Fruit fly (Drosophila melanogaster) whole organism, wandering third instar larva: ENCODE data around the gene CG3587.

Experiments
- Abd-B ChIP-seq: fragments of >200 bp; optimal IDR thresholded peaks from 2 replicates; lab custom pipeline; 2017; ENCODE audit warnings: missing biosample characterization, missing genetic modification characterization
- CG32264 ChIP-seq: fragments of 200-800 bp; sonication (Bioruptor generic); optimal IDR thresholded peaks from 2 replicates; lab custom pipeline; 2016; ENCODE audit warnings: missing biosample characterization, missing genetic modification characterization
- CG9705 ChIP-seq: fragments of 200-800 bp; sonication (Bioruptor generic); optimal IDR thresholded peaks from 2 replicates; lab custom pipeline; 2018; ENCODE audit warnings: missing biosample characterization, mild to moderate bottlenecking, missing genetic modification characterization
- CrebA ChIP-seq: fragments of 200-800 bp; sonication (Bioruptor generic); optimal IDR thresholded peaks from 2 replicates; lab custom pipeline; 2016; ENCODE audit warnings: missing biosample characterization, mild to moderate bottlenecking, missing genetic modification characterization, borderline replicate concordance
- Dfd ChIP-seq: fragments of >200 bp; optimal IDR thresholded peaks from 2 replicates; lab custom pipeline; 2017; ENCODE audit warnings: missing biosample characterization, missing genetic modification characterization
- Dif ChIP-seq: fragments of 200-275, 200-300 bp; sonication (Bioruptor generic); optimal IDR thresholded peaks from 2 replicates; lab custom pipeline; 2018; ENCODE audit warnings: missing biosample characterization, missing genetic modification characterization; ENCODE audit not compliant: partially characterized antibody
- GATAd ChIP-seq: sonication (Bioruptor generic); optimal IDR thresholded peaks from 2 replicates; lab custom pipeline; 2016; ENCODE audit warnings: missing biosample characterization, missing genetic modification characterization
- HLH106 ChIP-seq: fragments of 200-800 bp; optimal IDR thresholded peaks from 3 replicates; lab custom pipeline; 2019; ENCODE audit warnings: missing biosample characterization, mild to moderate bottlenecking, missing genetic modification characterization, moderate library complexity
- Hnf4 ChIP-seq: fragments of 200-800 bp; sonication (Bioruptor generic); optimal IDR thresholded peaks from 2 replicates; lab custom pipeline; 2016; ENCODE audit warnings: missing biosample characterization, mild to moderate bottlenecking, missing genetic modification characterization
- Hr78 ChIP-seq: fragments of >200 bp; optimal IDR thresholded peaks from 2 replicates; lab custom pipeline; 2017; ENCODE audit warnings: missing biosample characterization, missing genetic modification characterization
- Hr83 ChIP-seq: fragments of 200-300 bp; sonication (Bioruptor generic); optimal IDR thresholded peaks from 2 replicates; lab custom pipeline; 2016; ENCODE audit warnings: missing biosample characterization, mild to moderate bottlenecking, missing genetic modification characterization, moderate library complexity; ENCODE audit not compliant: poor library complexity, severe bottlenecking
- Jra ChIP-seq: sonication (Bioruptor generic); optimal IDR thresholded peaks from 2 replicates; lab custom pipeline; 2016; ENCODE audit warnings: missing biosample characterization, missing genetic modification characterization
- Mio ChIP-seq: sonication (Bioruptor generic); optimal IDR thresholded peaks from 2 replicates; lab custom pipeline; 2016; ENCODE audit warnings: missing biosample characterization, missing genetic modification characterization
- Myc ChIP-seq: fragments of >200 bp; optimal IDR thresholded peaks from 2 replicates; lab custom pipeline; 2017
- N ChIP-seq: fragments of >200 bp; optimal IDR thresholded peaks from 2 replicates; lab custom pipeline; 2018; ENCODE audit warnings: missing biosample characterization, missing external identifiers, missing genetic modification characterization
- OdsH ChIP-seq: fragments of 200-800 bp; sonication (Bioruptor generic); optimal IDR thresholded peaks from 2 replicates; lab custom pipeline; 2016; ENCODE audit warnings: missing biosample characterization, mild to moderate bottlenecking, missing genetic modification characterization
- Rel ChIP-seq, 2 experiments: fragments of 200-800 bp; sonication (Bioruptor generic) in 1 of 2; optimal IDR thresholded peaks; 2 replicates in 1 of 2; 3 replicates in 1 of 2; lab custom pipeline; 2016 to 2019; ENCODE audit warnings: mild to moderate bottlenecking in 2 of 2, missing biosample characterization in 2 of 2, missing genetic modification characterization in 2 of 2, moderate library complexity in 1 of 2
- Sp1 ChIP-seq: fragments of 200-800 bp; sonication (Bioruptor generic); optimal IDR thresholded peaks from 3 replicates; lab custom pipeline; 2019; ENCODE audit warnings: missing biosample characterization, mild to moderate bottlenecking, missing genetic modification characterization, moderate library complexity
- Vsx2 ChIP-seq: fragments of 200-300, 225-300 bp; sonication (Bioruptor generic); optimal IDR thresholded peaks from 2 replicates; lab custom pipeline; 2018; ENCODE audit warnings: missing biosample characterization, missing genetic modification characterization; ENCODE audit not compliant: partially characterized antibody
- br ChIP-seq: fragments of 200-800 bp; sonication (Bioruptor generic); optimal IDR thresholded peaks from 2 replicates; lab custom pipeline; 2016; ENCODE audit warnings: missing biosample characterization, missing genetic modification characterization
- brk ChIP-seq: fragments of 200-800 bp; sonication (Bioruptor generic); optimal IDR thresholded peaks from 2 replicates; lab custom pipeline; 2016; ENCODE audit warnings: missing biosample characterization, mild to moderate bottlenecking, missing genetic modification characterization
- dl ChIP-seq, 2 experiments: fragments of 175-275, 200-275 bp in 1 of 2; fragments of 200-275 bp in 1 of 2; sonication (Bioruptor generic); optimal IDR thresholded peaks; lab custom pipeline; 2018; ENCODE audit warnings: mild to moderate bottlenecking in 2 of 2, missing biosample characterization in 2 of 2, missing genetic modification characterization in 2 of 2, moderate library complexity in 2 of 2; ENCODE audit not compliant: partially characterized antibody in 2 of 2, insufficient read depth in 1 of 2
- dmrt93B ChIP-seq: fragments of 200-800 bp; sonication (Bioruptor generic); optimal IDR thresholded peaks from 2 replicates; lab custom pipeline; 2018; ENCODE audit warnings: missing biosample characterization, mild to moderate bottlenecking, missing genetic modification characterization
- dsf ChIP-seq: sonication (Bioruptor generic); optimal IDR thresholded peaks from 2 replicates; lab custom pipeline; 2016; ENCODE audit warnings: missing biosample characterization, missing genetic modification characterization, borderline replicate concordance
- ey ChIP-seq: fragments of 200-800 bp; sonication (Bioruptor generic); optimal IDR thresholded peaks from 2 replicates; lab custom pipeline; 2016; ENCODE audit warnings: missing biosample characterization, missing genetic modification characterization
- foxo ChIP-seq, 2 experiments: fragments of 200-800 bp; sonication (Bioruptor generic); optimal IDR thresholded peaks; 2 replicates in 1 of 2; 3 replicates in 1 of 2; lab custom pipeline; 2016 to 2017; ENCODE audit warnings: missing biosample characterization in 2 of 2, missing genetic modification characterization in 2 of 2
- fru ChIP-seq: fragments of 200-800 bp; sonication (Bioruptor generic); optimal IDR thresholded peaks from 3 replicates; lab custom pipeline; 2016; ENCODE audit warnings: missing biosample characterization, mild to moderate bottlenecking, missing genetic modification characterization
- h ChIP-seq: fragments of 200-800 bp; sonication (Bioruptor generic); optimal IDR thresholded peaks from 3 replicates; lab custom pipeline; 2016; ENCODE audit warnings: missing biosample characterization, mild to moderate bottlenecking, missing genetic modification characterization
- jim ChIP-seq: fragments of 175-275, 200-325 bp; sonication (Bioruptor generic); optimal IDR thresholded peaks from 2 replicates; lab custom pipeline; 2016; ENCODE audit warnings: missing biosample characterization, mild to moderate bottlenecking, missing genetic modification characterization
- lola ChIP-seq: fragments of >200 bp; optimal IDR thresholded peaks from 2 replicates; lab custom pipeline; 2017; ENCODE audit warnings: missing biosample characterization, missing genetic modification characterization
- pan ChIP-seq: fragments of >200 bp; optimal IDR thresholded peaks from 2 replicates; lab custom pipeline; 2017
- psq ChIP-seq: fragments of 200-800 bp; sonication (Bioruptor generic); optimal IDR thresholded peaks from 3 replicates; lab custom pipeline; 2017; ENCODE audit warnings: missing biosample characterization, mild to moderate bottlenecking, missing genetic modification characterization, moderate library complexity
- rgr ChIP-seq: fragments of 200-800 bp; sonication (Bioruptor generic); optimal IDR thresholded peaks from 3 replicates; lab custom pipeline; 2016; ENCODE audit warnings: missing biosample characterization, mild to moderate bottlenecking, missing genetic modification characterization
- sage ChIP-seq: fragments of 200-800 bp; sonication (Bioruptor generic); optimal IDR thresholded peaks from 2 replicates; lab custom pipeline; 2016; ENCODE audit warnings: missing biosample characterization, mild to moderate bottlenecking, missing genetic modification characterization
- sv ChIP-seq: fragments of 200-800 bp; sonication (Bioruptor generic); optimal IDR thresholded peaks from 3 replicates; lab custom pipeline; 2016; ENCODE audit warnings: missing biosample characterization, missing genetic modification characterization
- tai ChIP-seq: sonication (Bioruptor generic); optimal IDR thresholded peaks from 2 replicates; lab custom pipeline; 2016; ENCODE audit warnings: missing biosample characterization, missing genetic modification characterization
- usp ChIP-seq: fragments of >200 bp; optimal IDR thresholded peaks from 2 replicates; lab custom pipeline; 2017; ENCODE audit warnings: missing biosample characterization, missing genetic modification characterization
- woc ChIP-seq: sonication (Bioruptor generic); optimal IDR thresholded peaks from 2 replicates; lab custom pipeline; 2016; ENCODE audit warnings: missing biosample characterization, mild to moderate bottlenecking, missing genetic modification characterization

CG3587 gene

DNA sequence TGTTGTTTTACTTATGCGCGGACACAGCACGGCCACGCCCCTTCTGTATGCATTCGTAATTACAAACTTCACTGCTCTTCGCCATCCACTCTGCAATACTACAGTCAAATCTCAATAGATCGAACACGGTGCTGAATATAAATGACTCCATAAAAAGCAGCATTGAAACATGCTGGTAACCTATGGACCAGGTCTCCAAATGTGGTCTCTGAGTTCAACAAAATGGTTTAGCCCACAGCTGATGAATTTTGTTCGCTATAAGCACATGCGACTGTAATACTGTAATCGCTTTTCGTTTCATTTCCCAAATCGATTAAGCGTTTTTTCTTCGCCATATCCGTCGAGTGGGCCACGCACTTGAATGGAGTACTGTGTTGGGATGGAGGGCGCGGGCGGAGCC lies 42.7 kb upstream of the CG3587 start:
- TF ChIP-seq ey (GFP tag; lab: Kevin White, UChicago) (peak; percentile 54), Abd-B (GFP tag; lab: Kevin White, UChicago) (no peak), N (GFP tag; lab: Kevin White, UChicago) (no peak), woc (no peak), jim (GFP tag; lab: Kevin White, UChicago) (no peak), dsf (GFP tag; lab: Kevin White, UChicago) (no peak), Dfd (GFP tag; lab: Kevin White, UChicago) (no peak), sv (no peak), tai (GFP tag; lab: Kevin White, UChicago) (no peak), lola (GFP tag; lab: Kevin White, UChicago) (no peak), HLH106 (tag; lab: Kevin White, UChicago) (peak; percentile 31), fru (GFP tag; lab: Kevin White, UChicago) (peak; percentile 45), h (GFP tag; lab: Kevin White, UChicago) (peak; percentile 56), CG9705 (GFP tag; lab: Kevin White, UChicago) (no peak), Jra (GFP tag; lab: Kevin White, UChicago) (no peak), rgr (no peak), CG32264 (GFP tag; lab: Kevin White, UChicago) (no peak), Dif (GFP tag; lab: Kevin White, UChicago) (no peak), sage (GFP tag; lab: Kevin White, UChicago) (no peak), psq (GFP tag; lab: Kevin White, UChicago) (no peak), Rel (GFP tag; optimal IDR thresholded peaks at IDR 0.05; lab: Kevin White, UChicago) (no peak), Rel (tag; optimal IDR thresholded peaks at IDR 0.05; lab: Kevin White, UChicago) (no peak), Myc (lab: Kevin White, UChicago) (no peak), CrebA (no peak), pan (lab: Kevin White, UChicago) (no peak), Hr78 (GFP tag; lab: Kevin White, UChicago) (no peak), dl (GFP tag; optimal IDR thresholded peaks at IDR 0.05; lab: Kevin White, UChicago; ENCODE audit: insufficient read depth in 1 of 2, partially characterized antibody in 2 of 2) (no peak), usp (no peak), Hr83 (GFP tag; lab: Kevin White, UChicago) (no peak), br (GFP tag; lab: Kevin White, UChicago) (no peak), Hnf4 (GFP tag; lab: Kevin White, UChicago) (no peak), brk (GFP tag; lab: Kevin White, UChicago) (no peak), dmrt93B (GFP tag; lab: Kevin White, UChicago) (no peak), Vsx2 (GFP tag; lab: Kevin White, UChicago) (no peak), Mio (no peak), Sp1 (GFP tag; lab: Kevin White, UChicago) (peak; percentile 43), GATAd (GFP tag; lab: Kevin White, UChicago) (no peak), foxo (GFP tag; optimal IDR thresholded peaks at IDR 0.05; lab: Kevin White, UChicago) (peak in 1 of 2 experiments; percentile 60), OdsH (GFP tag; lab: Kevin White, UChicago) (no peak)

- TF ChIP-seq N (GFP tag; lab: Kevin White, UChicago) (peak; percentile 55), Dif (GFP tag; lab: Kevin White, UChicago) (peak; percentile 35), CrebA (no peak)
- TF ChIP-seq, all 38 proteins: peak for 2
Observed at dm6 chrX:1899445-1900085, 40.5 kb upstream of the CG3587 start.
